Worm (Caenorhabditis elegans): ENCODE results near the gene sip-1.

sip-1 gene

ce11 chrIII:10506699-10507248 is at the start of gene sip-1, which contains the start of gene sly-1:
Gene sip-1 (minus strand): TSS chrIII:10506801.
Gene sly-1 (plus strand): TSS chrIII:10507058.
- TF ChIP-seq ref-2 (tag; optimal IDR thresholded peaks at IDR 0.05) (no peak), Y22D7AL.16 (tag; optimal IDR thresholded peaks at IDR 0.05) (no peak), pax-1 (tag; optimal IDR thresholded peaks at IDR 0.05) (peak; percentile 11), elt-4 (tag; optimal IDR thresholded peaks at IDR 0.05) (no peak), nfya-1 (tag; optimal IDR thresholded peaks at IDR 0.05) (peak; percentile 65), unc-55 (GFP tag; optimal IDR thresholded peaks at IDR 0.05) (peak; percentile 53)

- no peak for TF ChIP-seq ceh-9 (tag; optimal IDR thresholded peaks at IDR 0.05)
- no peak for TF ChIP-seq ceh-31 (tag; optimal IDR thresholded peaks at IDR 0.05)
- TF ChIP-seq unc-42 (tag; optimal IDR thresholded peaks at IDR 0.05): no peak
- no peak for TF ChIP-seq pag-3 (tag; optimal IDR thresholded peaks at IDR 0.05; ENCODE audit: borderline replicate concordance)
- TF ChIP-seq dmd-4 (tag; optimal IDR thresholded peaks at IDR 0.05; ENCODE audit: borderline replicate concordance): no peak
- TF ChIP-seq ama-1 (optimal IDR thresholded peaks at IDR 0.05): no peak
- no peak for TF ChIP-seq sdc-2 (tag; optimal IDR thresholded peaks at IDR 0.05)
- no peak for TF ChIP-seq elt-4 (tag; optimal IDR thresholded peaks at IDR 0.05)
- no peak for TF ChIP-seq ceh-6 (GFP tag; optimal IDR thresholded peaks at IDR 0.05)
- TF ChIP-seq syd-9 (tag; optimal IDR thresholded peaks at IDR 0.05): no peak
- TF ChIP-seq pros-1 (tag; optimal IDR thresholded peaks at IDR 0.05): no peak
- no peak for TF ChIP-seq lim-6 (tag; optimal IDR thresholded peaks at IDR 0.05)
- TF ChIP-seq dve-1 (tag; optimal IDR thresholded peaks at IDR 0.05): no peak
- no peak for TF ChIP-seq hlh-8 (tag; optimal IDR thresholded peaks at IDR 0.05)
- TF ChIP-seq ceh-24 (tag; optimal IDR thresholded peaks at IDR 0.05): no peak
- no peak for TF ChIP-seq npax-4 (tag; optimal IDR thresholded peaks at IDR 0.05)
- no peak for TF ChIP-seq ztf-16 (tag; optimal IDR thresholded peaks at IDR 0.05)
Measured at ce11 chrIII:10552929-10553328, 46.3 kb upstream of the sip-1 start, which contains the start of gene T21C12.8. Gene T21C12.8 (minus strand): TSS chrIII:10553029.

ce11 chrIII:10538757-10539213 is 32.2 kb upstream of the sip-1 start, which contains the start of gene nlp-68:
Gene nlp-68 (minus strand): TSS chrIII:10539163.
- TF ChIP-seq unc-55 (GFP tag; optimal IDR thresholded peaks at IDR 0.05) (no peak), syd-9 (tag; optimal IDR thresholded peaks at IDR 0.05) (no peak), ceh-6 (GFP tag; optimal IDR thresholded peaks at IDR 0.05) (no peak), lim-6 (tag; optimal IDR thresholded peaks at IDR 0.05) (no peak), zip-5 (tag; optimal IDR thresholded peaks at IDR 0.05) (no peak), dmd-4 (tag; optimal IDR thresholded peaks at IDR 0.05; ENCODE audit: borderline replicate concordance) (no peak), eyg-1 (tag; optimal IDR thresholded peaks at IDR 0.05) (no peak), rnt-1 (tag; optimal IDR thresholded peaks at IDR 0.05) (no peak), elt-2 (tag; optimal IDR thresholded peaks at IDR 0.05) (no peak), sox-4 (tag; optimal IDR thresholded peaks at IDR 0.05) (no peak), ceh-31 (tag; optimal IDR thresholded peaks at IDR 0.05) (no peak), sdc-2 (tag; optimal IDR thresholded peaks at IDR 0.05) (no peak), ztf-16 (tag; optimal IDR thresholded peaks at IDR 0.05) (no peak), ceh-45 (GFP tag; IDR thresholded peaks at IDR 0.05) (no peak), hlh-30 (tag; optimal IDR thresholded peaks at IDR 0.05; ENCODE audit: insufficient read depth) (no peak)

DNA sequence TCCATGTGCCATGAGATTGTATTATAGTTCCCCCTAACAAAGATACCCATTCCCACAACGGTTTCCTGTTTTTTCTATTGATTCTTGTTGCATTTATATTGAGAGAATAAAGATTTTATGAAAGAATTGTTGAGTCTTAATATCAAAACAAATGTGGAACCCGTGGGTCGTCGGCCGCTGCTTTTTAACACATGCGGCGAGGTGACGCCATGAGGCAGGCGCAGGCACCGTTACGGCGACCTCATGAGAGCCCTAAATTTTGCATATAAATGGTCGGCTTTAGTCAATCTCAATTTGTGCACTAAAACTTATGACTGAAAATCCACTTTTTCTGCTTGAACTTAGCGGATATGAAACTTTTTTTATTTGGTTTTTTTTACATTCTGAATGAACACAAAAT is 31.0 kb upstream of the sip-1 start:
- TF ChIP-seq odd-2 (tag; optimal IDR thresholded peaks at IDR 0.05): no peak

ce11 chrIII:10537003-10537402 is 30.4 kb upstream of the sip-1 start:
- no peak for TF ChIP-seq ceh-24 (tag; optimal IDR thresholded peaks at IDR 0.05)
- TF ChIP-seq dve-1 (tag; optimal IDR thresholded peaks at IDR 0.05): no peak
- no peak for TF ChIP-seq ceh-18 (tag; optimal IDR thresholded peaks at IDR 0.05)
- no peak for TF ChIP-seq lin-11 (tag; optimal IDR thresholded peaks at IDR 0.05)
- TF ChIP-seq ceh-31 (tag; optimal IDR thresholded peaks at IDR 0.05): no peak
- no peak for TF ChIP-seq tbx-7 (tag; optimal IDR thresholded peaks at IDR 0.05)
- no peak for TF ChIP-seq ceh-30 (tag; optimal IDR thresholded peaks at IDR 0.05)
- no peak for TF ChIP-seq gmeb-2 (tag; optimal IDR thresholded peaks at IDR 0.05)
- TF ChIP-seq pha-2 (tag; optimal IDR thresholded peaks at IDR 0.05): no peak
- no peak for TF ChIP-seq T23F11.4 (GFP tag; optimal IDR thresholded peaks at IDR 0.05)
- TF ChIP-seq unc-86 (tag; optimal IDR thresholded peaks at IDR 0.05): no peak
- TF ChIP-seq eyg-1 (tag; optimal IDR thresholded peaks at IDR 0.05): no peak
- TF ChIP-seq ttx-3 (tag; optimal IDR thresholded peaks at IDR 0.05): no peak
- no peak for TF ChIP-seq pqm-1 (tag; optimal IDR thresholded peaks at IDR 0.05)
- TF ChIP-seq ztf-16 (tag; optimal IDR thresholded peaks at IDR 0.05): no peak

All from whole organism, late embryonic.